Worm (Caenorhabditis elegans) whole organism, L2 larva: Measurements from ENCODE around the gene B0416.5.

Experiments
- C34F6.9 ChIP-seq: fragments of 150-350 bp; optimal IDR thresholded peaks from 2 replicates; lab custom pipeline; 2014; ENCODE audit warnings: missing biosample characterization, missing genetic modification characterization
- F13H6.1 ChIP-seq: sonication (generic microtip); optimal IDR thresholded peaks from 2 replicates; lab custom pipeline; 2016; ENCODE audit warnings: missing genetic modification characterization, missing compliant biosample characterization
- Y55F3AM.14 ChIP-seq: fragments of 200-800 bp; sonication (Bioruptor generic); optimal IDR thresholded peaks from 2 replicates; lab custom pipeline; 2018; ENCODE audit warnings: mild to moderate bottlenecking, missing genetic modification characterization, missing compliant biosample characterization
- alr-1 ChIP-seq: fragments of 150-350 bp; optimal IDR thresholded peaks from 2 replicates; lab custom pipeline; 2014; ENCODE audit warnings: missing biosample characterization, missing genetic modification characterization
- blmp-1 ChIP-seq: sonication (generic microtip); optimal IDR thresholded peaks from 2 replicates; lab custom pipeline; 2017; ENCODE audit warnings: missing genetic modification characterization, mild to moderate bottlenecking, missing compliant biosample characterization, antibody characterized with exemption, moderate library complexity; ENCODE audit not compliant: insufficient read depth
- ceh-16 ChIP-seq: fragments of 150-350 bp; optimal IDR thresholded peaks from 2 replicates; lab custom pipeline; 2014; ENCODE audit warnings: missing biosample characterization, missing genetic modification characterization
- ceh-82 ChIP-seq: fragments of 150-350 bp; optimal IDR thresholded peaks from 2 replicates; lab custom pipeline; 2014; ENCODE audit warnings: missing biosample characterization, missing genetic modification characterization
- crh-2 ChIP-seq: sonication (generic microtip); optimal IDR thresholded peaks from 2 replicates; lab custom pipeline; 2017; ENCODE audit warnings: missing biosample characterization, missing genetic modification characterization
- elt-3 ChIP-seq: sonication (generic microtip); optimal IDR thresholded peaks from 2 replicates; lab custom pipeline; 2017; ENCODE audit warnings: missing biosample characterization, missing genetic modification characterization
- fos-1 ChIP-seq: fragments of 150-350 bp; optimal IDR thresholded peaks from 2 replicates; lab custom pipeline; 2014; ENCODE audit warnings: missing biosample characterization, missing genetic modification characterization
- gmeb-1 ChIP-seq: fragments of 150-350 bp; optimal IDR thresholded peaks from 2 replicates; lab custom pipeline; 2014; ENCODE audit warnings: missing biosample characterization, missing genetic modification characterization
- lin-11 ChIP-seq: fragments of 150-350 bp; sonication (generic microtip); optimal IDR thresholded peaks from 2 replicates; lab custom pipeline; 2014; ENCODE audit warnings: missing biosample characterization, missing genetic modification characterization, inconsistent platforms, mixed read lengths
- lin-13 ChIP-seq: fragments of 150-350 bp; optimal IDR thresholded peaks from 2 replicates; lab custom pipeline; 2014; ENCODE audit warnings: missing biosample characterization, missing genetic modification reagents, missing genetic modification characterization
- lin-39 ChIP-seq: fragments of 150-350 bp; optimal IDR thresholded peaks from 2 replicates; lab custom pipeline; 2014; ENCODE audit warnings: missing biosample characterization, missing genetic modification reagents, missing genetic modification characterization
- lsy-2 ChIP-seq, 2 experiments: fragments of 150-350 bp in 1 of 2; sonication (generic microtip) in 1 of 2; optimal IDR thresholded peaks; 2 replicates each; lab custom pipeline; 2014 to 2017; ENCODE audit warnings: missing biosample characterization in 2 of 2, missing genetic modification characterization in 2 of 2
- mab-5 ChIP-seq: fragments of 150-350 bp; optimal IDR thresholded peaks from 2 replicates; lab custom pipeline; 2014; ENCODE audit warnings: missing biosample characterization, missing genetic modification characterization
- mbf-1 ChIP-seq: sonication (generic microtip); optimal IDR thresholded peaks from 2 replicates; lab custom pipeline; 2017; ENCODE audit warnings: missing biosample characterization, missing genetic modification characterization
- mdl-1 ChIP-seq, 2 experiments: fragments of 150-350 bp in 1 of 2; sonication (generic microtip) in 1 of 2; optimal IDR thresholded peaks; 2 replicates each; lab custom pipeline; 2017; ENCODE audit warnings: missing biosample characterization in 2 of 2, missing genetic modification characterization in 2 of 2
- nhr-10 ChIP-seq: sonication (generic microtip); optimal IDR thresholded peaks from 2 replicates; lab custom pipeline; 2017; ENCODE audit warnings: missing biosample characterization, missing genetic modification characterization
- nhr-12 ChIP-seq: fragments of 150-350 bp; optimal IDR thresholded peaks from 2 replicates; lab custom pipeline; 2014; ENCODE audit warnings: missing biosample characterization, missing genetic modification characterization
- nhr-129 ChIP-seq: fragments of 150-350 bp; optimal IDR thresholded peaks from 2 replicates; lab custom pipeline; 2014; ENCODE audit warnings: missing biosample characterization, missing genetic modification characterization
- nhr-23 ChIP-seq: fragments of 150-350 bp; optimal IDR thresholded peaks from 2 replicates; lab custom pipeline; 2014; ENCODE audit warnings: missing biosample characterization, missing genetic modification reagents, missing genetic modification characterization
- nhr-237 ChIP-seq: fragments of 150-350 bp; optimal IDR thresholded peaks from 2 replicates; lab custom pipeline; 2014; ENCODE audit warnings: missing biosample characterization, missing genetic modification characterization
- nhr-77 ChIP-seq: fragments of 150-350 bp; optimal IDR thresholded peaks from 2 replicates; lab custom pipeline; 2014; ENCODE audit warnings: missing biosample characterization, missing genetic modification characterization
- peb-1 ChIP-seq: fragments of 150-350 bp; optimal IDR thresholded peaks from 2 replicates; lab custom pipeline; 2014; ENCODE audit warnings: missing biosample characterization, missing genetic modification characterization
- sma-3 ChIP-seq: sonication (generic microtip); optimal IDR thresholded peaks from 2 replicates; lab custom pipeline; 2016; ENCODE audit warnings: missing genetic modification reagents, missing genetic modification characterization, missing compliant biosample characterization
- sma-9 ChIP-seq, 2 experiments: fragments of 150-350 bp in 1 of 2; sonication (generic microtip) in 1 of 2; optimal IDR thresholded peaks; 2 replicates each; lab custom pipeline; 2014 to 2016; ENCODE audit warnings: missing genetic modification characterization in 2 of 2, mild to moderate bottlenecking in 1 of 2, missing biosample characterization in 1 of 2, missing compliant biosample characterization in 1 of 2, missing genetic modification reagents in 1 of 2, moderate library complexity in 1 of 2
- snpc-4 ChIP-seq: fragments of 150-350 bp; optimal IDR thresholded peaks from 2 replicates; lab custom pipeline; 2014; ENCODE audit warnings: missing biosample characterization, missing genetic modification characterization
- unc-55 ChIP-seq: fragments of 150-350 bp; sonication (generic microtip); optimal IDR thresholded peaks from 3 replicates; lab custom pipeline; 2014; ENCODE audit warnings: missing biosample characterization, missing genetic modification reagents, missing genetic modification characterization
- unc-62 ChIP-seq: fragments of 150-350 bp; optimal IDR thresholded peaks from 2 replicates; lab custom pipeline; 2014; ENCODE audit warnings: missing biosample characterization, missing genetic modification reagents, missing genetic modification characterization
- zag-1 ChIP-seq: fragments of 150-350 bp; optimal IDR thresholded peaks from 2 replicates; lab custom pipeline; 2014; ENCODE audit warnings: missing biosample characterization, missing genetic modification characterization
- ztf-1 ChIP-seq: fragments of 200-800 bp; sonication (Bioruptor generic); conservative IDR thresholded peaks from 2 replicates; pipeline ENCODE4 v1.3.6; 2022; ENCODE audit warnings: missing genetic modification characterization, missing compliant biosample characterization
- ztf-11 ChIP-seq: sonication (generic microtip); optimal IDR thresholded peaks from 2 replicates; lab custom pipeline; 2017; ENCODE audit warnings: missing biosample characterization, missing genetic modification characterization
- ztf-4 ChIP-seq: fragments of 150-350 bp; optimal IDR thresholded peaks from 2 replicates; lab custom pipeline; 2014; ENCODE audit warnings: missing biosample characterization, missing genetic modification characterization

The B0416.5 gene

DNA sequence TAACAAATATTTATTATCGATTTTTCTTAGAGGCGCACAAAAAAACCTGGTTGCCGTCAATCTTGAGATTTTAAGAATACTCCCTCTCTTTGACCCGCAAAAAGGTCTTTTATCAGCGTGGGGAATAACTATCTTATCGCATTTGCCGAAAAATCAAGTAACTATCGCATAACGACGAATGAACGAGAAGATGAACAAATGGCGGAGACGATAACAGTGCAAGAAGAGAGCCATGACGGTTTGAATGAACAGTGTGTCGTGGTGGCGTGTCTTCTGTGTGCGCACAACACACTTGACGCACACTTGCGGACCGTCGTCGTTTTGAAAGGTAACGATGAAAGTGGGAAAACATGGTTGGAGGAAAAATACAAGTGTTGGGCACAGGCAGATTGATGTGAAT is 1.2 kb upstream of the B0416.5 start:
- TF ChIP-seq fos-1 (tag; lab: Kevin White, UChicago) (peak; percentile 89), crh-2 (tag; lab: Kevin White, UChicago) (peak; percentile 46), nhr-23 (no peak), sma-9 (GFP tag; optimal IDR thresholded peaks at IDR 0.05; lab: Kevin White, UChicago) (peak; percentile 62), sma-9 (tag; optimal IDR thresholded peaks at IDR 0.05; lab: Kevin White, UChicago) (no peak)

ce11 chrX:9268373-9268772 is 2.3 kb downstream of the B0416.5 start:
- TF ChIP-seq nhr-10 (tag; lab: Kevin White, UChicago) (no peak), alr-1 (tag; lab: Kevin White, UChicago) (no peak), mab-5 (tag; lab: Kevin White, UChicago) (no peak), gmeb-1 (tag; lab: Kevin White, UChicago) (no peak), snpc-4 (tag; lab: Kevin White, UChicago) (no peak), unc-55 (GFP tag; lab: Kevin White, UChicago) (no peak), elt-3 (tag; lab: Kevin White, UChicago) (no peak), unc-62 (no peak), ztf-1 (no peak), mbf-1 (tag; lab: Kevin White, UChicago) (no peak), F13H6.1 (tag; lab: Kevin White, UChicago) (no peak), nhr-77 (no peak), ceh-82 (tag; lab: Kevin White, UChicago) (no peak), ceh-16 (tag; lab: Kevin White, UChicago) (no peak)

ce11 chrX:9266512-9266911 is 4.1 kb downstream of the B0416.5 start:
- TF ChIP-seq unc-62 (no peak), fos-1 (tag; lab: Kevin White, UChicago) (peak; percentile 52)
- TF ChIP-seq, all 48 proteins: peak for 1

DNA sequence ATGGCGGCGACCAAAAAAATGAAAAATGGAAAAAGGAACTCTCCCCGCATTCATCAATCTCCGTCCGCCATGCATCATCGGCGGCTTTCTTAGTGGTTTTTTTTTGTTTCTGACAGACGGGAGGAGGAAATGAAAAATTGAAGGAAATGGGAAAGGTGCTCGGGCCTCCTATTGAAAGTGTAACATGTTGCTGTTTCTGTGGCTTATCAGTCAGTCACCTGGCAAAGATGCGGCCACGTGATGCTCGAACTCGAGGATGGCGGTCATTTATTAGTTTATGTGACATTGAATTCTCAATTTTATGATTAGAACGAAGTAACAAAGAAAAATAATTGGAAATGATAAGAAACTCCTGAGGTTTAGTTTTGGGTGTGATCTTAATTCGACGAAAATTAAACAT is 6.0 kb downstream of the B0416.5 start:
- TF ChIP-seq F13H6.1 (tag; lab: Kevin White, UChicago) (peak; percentile 76), mdl-1 (tag; optimal IDR thresholded peaks at IDR 0.05; lab: Kevin White, UChicago) (peak in 1 of 2 experiments; percentile 46), nhr-12 (no peak), elt-3 (tag; lab: Kevin White, UChicago) (no peak), blmp-1 (no peak), fos-1 (tag; lab: Kevin White, UChicago) (peak; percentile 77), nhr-23 (no peak), lsy-2 (tag; optimal IDR thresholded peaks at IDR 0.05; lab: Kevin White, UChicago) (peak in 1 of 2 experiments; percentile 41), sma-9 (GFP tag; optimal IDR thresholded peaks at IDR 0.05; lab: Kevin White, UChicago) (peak; percentile 89), sma-9 (tag; optimal IDR thresholded peaks at IDR 0.05; lab: Kevin White, UChicago) (no peak), Y55F3AM.14 (GFP tag; lab: Kevin White, UChicago) (peak; percentile 24), sma-3 (GFP tag; lab: Kevin White, UChicago) (peak; percentile 12), unc-55 (GFP tag; lab: Kevin White, UChicago) (no peak), ztf-4 (tag; lab: Kevin White, UChicago) (no peak), nhr-129 (tag; lab: Kevin White, UChicago) (peak; percentile 29), gmeb-1 (tag; lab: Kevin White, UChicago) (peak; percentile 30), crh-2 (tag; lab: Kevin White, UChicago) (peak; percentile 55)
- TF ChIP-seq, all 48 proteins: peak for 10

DNA sequence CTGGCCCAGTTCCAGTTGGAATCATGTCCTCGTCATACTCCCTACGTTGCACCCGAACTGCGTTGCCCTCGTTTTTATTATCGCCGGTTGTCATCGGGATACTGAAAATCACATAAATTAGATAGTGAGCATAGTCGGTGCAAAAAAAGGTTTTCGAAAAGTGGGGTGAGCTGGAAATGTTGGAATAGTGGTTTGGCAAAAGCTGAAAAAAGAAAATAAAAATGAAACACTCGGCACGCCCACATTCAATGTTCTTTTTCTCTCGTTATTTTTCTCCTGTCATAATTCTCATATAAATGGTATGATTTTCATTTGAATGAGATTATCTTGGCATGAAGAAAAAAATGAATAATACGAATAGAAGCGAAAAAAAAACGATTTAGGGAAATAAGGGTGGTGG is 6.4 kb downstream of the B0416.5 start, which contains the start of gene F18G5.6:
Gene F18G5.6 (minus strand): TSS at position 101 of the 400 bp plus-strand sequence.
- TF ChIP-seq mbf-1 (tag; lab: Kevin White, UChicago) (no peak), nhr-23 (no peak), ztf-11 (tag; lab: Kevin White, UChicago) (no peak), nhr-237 (no peak), blmp-1 (no peak), sma-3 (GFP tag; lab: Kevin White, UChicago) (no peak), mdl-1 (tag; optimal IDR thresholded peaks at IDR 0.05; lab: Kevin White, UChicago) (no peak), lin-11 (no peak), lin-13 (GFP tag; lab: Kevin White, UChicago) (no peak), C34F6.9 (tag; lab: Kevin White, UChicago) (no peak), zag-1 (tag; lab: Kevin White, UChicago) (no peak), peb-1 (tag; lab: Kevin White, UChicago) (no peak), Y55F3AM.14 (GFP tag; lab: Kevin White, UChicago) (no peak), lin-39 (tag; lab: Kevin White, UChicago) (no peak), nhr-10 (tag; lab: Kevin White, UChicago) (no peak)
